Fruit fly (Drosophila melanogaster): ENCODE measurements around the gene Iru.

Gene Iru

dm6 chr3R:9035252-9035651 lies 29.0 kb downstream of the Iru start:
- no peak for TF ChIP-seq CG8478 (optimal IDR thresholded peaks at IDR 0.05)
- TF ChIP-seq CTCF (optimal IDR thresholded peaks at IDR 0.05): no peak

- TF ChIP-seq CTCF (optimal IDR thresholded peaks at IDR 0.05): no peak
- TF ChIP-seq CG8478 (optimal IDR thresholded peaks at IDR 0.05): no peak
Observed at dm6 chr3R:9037946-9038345, 31.7 kb downstream of the Iru start.

- TF ChIP-seq CG8478 (optimal IDR thresholded peaks at IDR 0.05): no peak
- no peak for TF ChIP-seq CTCF (optimal IDR thresholded peaks at IDR 0.05)
Observed at dm6 chr3R:9038652-9039051, 32.4 kb downstream of the Iru start, which contains the start of gene hyx. hyx (plus strand) TSS chr3R:9038760.

- TF ChIP-seq CTCF (optimal IDR thresholded peaks at IDR 0.05) (no peak), CG8478 (optimal IDR thresholded peaks at IDR 0.05) (no peak)
Observed at dm6 chr3R:9039448-9039847, 33.2 kb downstream of the Iru start, which contains the start of gene neur. neur (minus strand) TSS chr3R:9039471.

dm6 chr3R:9043610-9044009 lies 37.4 kb downstream of the Iru start:
- no peak for TF ChIP-seq CTCF (optimal IDR thresholded peaks at IDR 0.05)
- TF ChIP-seq CG8478 (optimal IDR thresholded peaks at IDR 0.05): no peak

- no peak for TF ChIP-seq CTCF (optimal IDR thresholded peaks at IDR 0.05)
- TF ChIP-seq CG8478 (optimal IDR thresholded peaks at IDR 0.05): no peak
Observed at dm6 chr3R:9045733-9046132, 39.5 kb downstream of the Iru start.

- TF ChIP-seq CTCF (optimal IDR thresholded peaks at IDR 0.05) (no peak), CG8478 (optimal IDR thresholded peaks at IDR 0.05) (no peak)
Observed at dm6 chr3R:9046954-9047353, 40.7 kb downstream of the Iru start.

- TF ChIP-seq CTCF (optimal IDR thresholded peaks at IDR 0.05): no peak
- no peak for TF ChIP-seq CG8478 (optimal IDR thresholded peaks at IDR 0.05)
Observed at dm6 chr3R:9047561-9048465, 41.6 kb downstream of the Iru start, which contains the start of gene Rel. Rel (minus strand) TSS chr3R:9047977.

dm6 chr3R:9048466-9049072 lies 42.3 kb downstream of the Iru start, which contains the start of gene Mst85C:
Mst85C (plus strand) TSS chr3R:9048645.
- no peak for TF ChIP-seq CG8478 (optimal IDR thresholded peaks at IDR 0.05)
- no peak for TF ChIP-seq CTCF (optimal IDR thresholded peaks at IDR 0.05)

- TF ChIP-seq CG8478 (optimal IDR thresholded peaks at IDR 0.05): no peak
- no peak for TF ChIP-seq CTCF (optimal IDR thresholded peaks at IDR 0.05)
Observed at dm6 chr3R:9049091-9049981, 43.1 kb downstream of the Iru start.

- TF ChIP-seq CG8478 (optimal IDR thresholded peaks at IDR 0.05) (no peak), CTCF (optimal IDR thresholded peaks at IDR 0.05) (no peak)
Observed at dm6 chr3R:9050519-9051119, 44.4 kb downstream of the Iru start, which contains the start of gene Nmdmc. Nmdmc (minus strand) TSS chr3R:9050555.

dm6 chr3R:9051937-9052680 lies 45.9 kb downstream of the Iru start, which contains the start of gene Kdm2:
Kdm2 (plus strand) TSS chr3R:9052495.
- TF ChIP-seq CG8478 (optimal IDR thresholded peaks at IDR 0.05) (no peak), CTCF (optimal IDR thresholded peaks at IDR 0.05) (no peak)

- no peak for TF ChIP-seq CTCF (optimal IDR thresholded peaks at IDR 0.05)
- TF ChIP-seq CG8478 (optimal IDR thresholded peaks at IDR 0.05): no peak
Observed at dm6 chr3R:9053021-9053420, 46.8 kb downstream of the Iru start.

Measured in S2 (cell line).